Worm (Caenorhabditis elegans): ENCODE data around the gene srd-32.
"Not testable (repeated sequence)": the region's sequence is repeated elsewhere in the genome, so short reads cannot be mapped to it uniquely, and the experiment has no call there.

Gene srd-32

ce11 chrV:4885372-4885771 lies 19.9 kb downstream of the srd-32 start, which contains the start of gene T19H12.3:
TSS of gene T19H12.3 (plus strand) at chrV:4885672.
- no peak for TF ChIP-seq ref-1 (GFP tag; conservative IDR thresholded peaks at IDR 0.05)
- no peak for TF ChIP-seq T22C8.4 (GFP tag; IDR thresholded peaks at IDR 0.05)
- no peak for TF ChIP-seq tab-1 (GFP tag; IDR thresholded peaks at IDR 0.05)
- no peak for TF ChIP-seq ztf-23 (GFP tag; IDR thresholded peaks at IDR 0.05)
- no peak for TF ChIP-seq med-1 (GFP tag; optimal IDR thresholded peaks at IDR 0.05; ENCODE audit: insufficient read depth)
- no peak for TF ChIP-seq cog-1 (tag; optimal IDR thresholded peaks at IDR 0.05)
- no peak for TF ChIP-seq klf-2 (GFP tag; conservative IDR thresholded peaks at IDR 0.05)
- no peak for TF ChIP-seq flt-1 (GFP tag; IDR thresholded peaks at IDR 0.05)
- TF ChIP-seq ztf-29 (GFP tag; IDR thresholded peaks at IDR 0.05) = no peak

ce11 chrV:4889477-4889876 lies 24.0 kb downstream of the srd-32 start, which contains the start of gene ugt-12:
TSS of gene ugt-12 (minus strand) at chrV:4889629.
- no peak for TF ChIP-seq ztf-23 (GFP tag; IDR thresholded peaks at IDR 0.05)

ce11 chrV:4889976-4890479 lies 24.6 kb downstream of the srd-32 start, which contains the start of gene T19H12.2:
TSS of gene T19H12.2 (plus strand) at chrV:4890429.
- TF ChIP-seq T22C8.4 (GFP tag; IDR thresholded peaks at IDR 0.05) = no peak
- TF ChIP-seq ref-1 (GFP tag; conservative IDR thresholded peaks at IDR 0.05) = no peak
- TF ChIP-seq tab-1 (GFP tag; IDR thresholded peaks at IDR 0.05) = no peak
- no peak for TF ChIP-seq flt-1 (GFP tag; IDR thresholded peaks at IDR 0.05)
- no peak for TF ChIP-seq klf-2 (GFP tag; conservative IDR thresholded peaks at IDR 0.05)
- no peak for TF ChIP-seq cog-1 (tag; optimal IDR thresholded peaks at IDR 0.05)
- no peak for TF ChIP-seq med-1 (GFP tag; optimal IDR thresholded peaks at IDR 0.05; ENCODE audit: insufficient read depth)
- no peak for TF ChIP-seq ztf-29 (GFP tag; IDR thresholded peaks at IDR 0.05)
- TF ChIP-seq ztf-23 (GFP tag; IDR thresholded peaks at IDR 0.05) = no peak

ce11 chrV:4890781-4891180 lies 25.3 kb downstream of the srd-32 start:
- TF ChIP-seq tab-1 (GFP tag; IDR thresholded peaks at IDR 0.05) (0 out of 2 replicates have a peak, but pooled peaks have one; percentile 39), flt-1 (GFP tag; IDR thresholded peaks at IDR 0.05) (no peak)

ce11 chrV:4891305-4891704 lies 25.8 kb downstream of the srd-32 start:
- TF ChIP-seq T22C8.4 (GFP tag; IDR thresholded peaks at IDR 0.05) (no peak), klf-2 (GFP tag; conservative IDR thresholded peaks at IDR 0.05) (no peak), ztf-29 (GFP tag; IDR thresholded peaks at IDR 0.05) (no peak), cog-1 (tag; optimal IDR thresholded peaks at IDR 0.05) (no peak), med-1 (GFP tag; optimal IDR thresholded peaks at IDR 0.05; ENCODE audit: insufficient read depth) (no peak), tab-1 (GFP tag; IDR thresholded peaks at IDR 0.05) (no peak), ref-1 (GFP tag; conservative IDR thresholded peaks at IDR 0.05) (no peak), flt-1 (GFP tag; IDR thresholded peaks at IDR 0.05) (no peak), ztf-23 (GFP tag; IDR thresholded peaks at IDR 0.05) (no peak)

- TF ChIP-seq T22C8.4 (GFP tag; IDR thresholded peaks at IDR 0.05) (no peak), tab-1 (GFP tag; IDR thresholded peaks at IDR 0.05) (no peak), klf-2 (GFP tag; conservative IDR thresholded peaks at IDR 0.05) (no peak), ref-1 (GFP tag; conservative IDR thresholded peaks at IDR 0.05) (no peak), cog-1 (tag; optimal IDR thresholded peaks at IDR 0.05) (no peak), med-1 (GFP tag; optimal IDR thresholded peaks at IDR 0.05; ENCODE audit: insufficient read depth) (no peak), flt-1 (GFP tag; IDR thresholded peaks at IDR 0.05) (no peak), ztf-23 (GFP tag; IDR thresholded peaks at IDR 0.05) (no peak), ztf-29 (GFP tag; IDR thresholded peaks at IDR 0.05) (no peak)
Measured at ce11 chrV:4894971-4895370, 29.5 kb downstream of the srd-32 start, which contains the start of gene ugt-11. TSS of gene ugt-11 (minus strand) at chrV:4895071.

ce11 chrV:4895744-4896143 lies 30.3 kb downstream of the srd-32 start, which contains the start of gene ugt-9:
TSS of gene ugt-9 (plus strand) at chrV:4896048.
- TF ChIP-seq klf-2 (GFP tag; conservative IDR thresholded peaks at IDR 0.05) (no peak), ref-1 (GFP tag; conservative IDR thresholded peaks at IDR 0.05) (no peak), tab-1 (GFP tag; IDR thresholded peaks at IDR 0.05) (no peak), cog-1 (tag; optimal IDR thresholded peaks at IDR 0.05) (no peak), ztf-29 (GFP tag; IDR thresholded peaks at IDR 0.05) (no peak), ztf-23 (GFP tag; IDR thresholded peaks at IDR 0.05) (no peak), med-1 (GFP tag; optimal IDR thresholded peaks at IDR 0.05; ENCODE audit: insufficient read depth) (no peak), T22C8.4 (GFP tag; IDR thresholded peaks at IDR 0.05) (no peak), flt-1 (GFP tag; IDR thresholded peaks at IDR 0.05) (no peak)

- not testable (repeated sequence) for TF ChIP-seq cog-1 (tag; optimal IDR thresholded peaks at IDR 0.05); med-1 (GFP tag; optimal IDR thresholded peaks at IDR 0.05; ENCODE audit: insufficient read depth); tab-1 (GFP tag; IDR thresholded peaks at IDR 0.05)
Measured at ce11 chrV:4900020-4900419, 34.6 kb downstream of the srd-32 start, which contains the start of gene ugt-10. TSS of gene ugt-10 (minus strand) at chrV:4900120.

ce11 chrV:4901074-4901473 lies 35.6 kb downstream of the srd-32 start, which contains the start of gene ugt-67:
TSS of gene ugt-67 (plus strand) at chrV:4901374.
- no peak for TF ChIP-seq med-1 (GFP tag; optimal IDR thresholded peaks at IDR 0.05; ENCODE audit: insufficient read depth)
- TF ChIP-seq tab-1 (GFP tag; IDR thresholded peaks at IDR 0.05) = no peak
- TF ChIP-seq ref-1 (GFP tag; conservative IDR thresholded peaks at IDR 0.05) = no peak
- no peak for TF ChIP-seq ztf-29 (GFP tag; IDR thresholded peaks at IDR 0.05)
- no peak for TF ChIP-seq flt-1 (GFP tag; IDR thresholded peaks at IDR 0.05)
- no peak for TF ChIP-seq ztf-23 (GFP tag; IDR thresholded peaks at IDR 0.05)
- TF ChIP-seq klf-2 (GFP tag; conservative IDR thresholded peaks at IDR 0.05) = no peak
- no peak for TF ChIP-seq cog-1 (tag; optimal IDR thresholded peaks at IDR 0.05)
- TF ChIP-seq T22C8.4 (GFP tag; IDR thresholded peaks at IDR 0.05) = no peak

ce11 chrV:4903696-4904095 lies 38.2 kb downstream of the srd-32 start, which contains the start of gene ugt-8:
TSS of gene ugt-8 (plus strand) at chrV:4903930.
- TF ChIP-seq ref-1 (GFP tag; conservative IDR thresholded peaks at IDR 0.05) = no peak
